Fruit fly (Drosophila melanogaster) whole organism, embryonic: ENCODE data around the gene CG17264.

Experiments
- Atf6 ChIP-seq: fragments of 200-800 bp; sonication (Bioruptor generic); IDR thresholded peaks from 2 replicates; pipeline ENCODE4 v1.3.6; 2022; ENCODE audit warnings: missing biosample characterization, missing genetic modification characterization
- Blimp-1 ChIP-seq: fragments of 200-800 bp; sonication (Bioruptor generic); optimal IDR thresholded peaks from 3 replicates; lab custom pipeline; 2018; ENCODE audit warnings: missing biosample characterization, missing genetic modification characterization, mild to moderate bottlenecking, moderate library complexity, missing genetic modification reagents
- BtbVII ChIP-seq: fragments of 200-800 bp; sonication (Bioruptor generic); optimal IDR thresholded peaks from 3 replicates; lab custom pipeline; 2017; ENCODE audit warnings: missing biosample characterization, mild to moderate bottlenecking, missing genetic modification characterization
- C15 ChIP-seq: fragments of 200-800 bp; sonication (Bioruptor generic); IDR thresholded peaks from 3 replicates; pipeline ENCODE4 v1.3.6; 2022; ENCODE audit warnings: missing biosample characterization, missing genetic modification characterization
- CG10147 ChIP-seq: fragments of 200-800 bp; sonication (Bioruptor generic); optimal IDR thresholded peaks from 2 replicates; lab custom pipeline; 2019; ENCODE audit warnings: missing biosample characterization, mild to moderate bottlenecking, missing genetic modification characterization, moderate library complexity
- CG10366 ChIP-seq: fragments of 200-800 bp; sonication (Bioruptor generic); IDR thresholded peaks from 2 replicates; pipeline ENCODE4 v1.3.6; 2022; ENCODE audit warnings: missing biosample characterization, missing genetic modification characterization
- CG11093 ChIP-seq: fragments of 200-800 bp; sonication (Bioruptor generic); IDR thresholded peaks from 3 replicates; pipeline ENCODE4 v1.3.6; 2022; ENCODE audit warnings: missing biosample characterization, missing genetic modification characterization
- CG13296 ChIP-seq: fragments of 200-800 bp; sonication (Bioruptor generic); optimal IDR thresholded peaks from 3 replicates; lab custom pipeline; 2018; ENCODE audit warnings: missing biosample characterization, mild to moderate bottlenecking, missing genetic modification characterization
- CG13894 ChIP-seq: fragments of 200-800 bp; sonication (Bioruptor generic); optimal IDR thresholded peaks from 3 replicates; lab custom pipeline; 2018; ENCODE audit warnings: missing biosample characterization, mild to moderate bottlenecking, missing genetic modification characterization, moderate library complexity
- CG14050 ChIP-seq: fragments of 200-800 bp; sonication (Bioruptor generic); IDR thresholded peaks from 3 replicates; pipeline ENCODE4 v1.3.6; 2022; ENCODE audit warnings: missing biosample characterization, missing genetic modification characterization
- CG1529 ChIP-seq: fragments of 200-800 bp; sonication (Bioruptor generic); optimal IDR thresholded peaks from 3 replicates; lab custom pipeline; 2018; ENCODE audit warnings: missing biosample characterization, missing genetic modification characterization
- CG17802 ChIP-seq: fragments of 200-800 bp; sonication (Bioruptor generic); optimal IDR thresholded peaks from 2 replicates; lab custom pipeline; 2018; ENCODE audit warnings: missing biosample characterization, mild to moderate bottlenecking, missing genetic modification characterization, moderate library complexity
- CG18011 ChIP-seq: fragments of 200-800 bp; sonication (Bioruptor generic); optimal IDR thresholded peaks from 2 replicates; lab custom pipeline; 2017; ENCODE audit warnings: missing biosample characterization, missing genetic modification characterization, mild to moderate bottlenecking, moderate library complexity, missing genotype
- CG2678 ChIP-seq: fragments of 200-800 bp; sonication (Bioruptor generic); optimal IDR thresholded peaks from 3 replicates; lab custom pipeline; 2019; ENCODE audit warnings: missing biosample characterization, mild to moderate bottlenecking, missing genetic modification characterization, moderate library complexity
- CG2712 ChIP-seq: fragments of 200-800 bp; optimal IDR thresholded peaks from 3 replicates; lab custom pipeline; 2019; ENCODE audit warnings: missing biosample characterization, mild to moderate bottlenecking, missing genetic modification characterization, moderate library complexity
- CG30020 ChIP-seq: fragments of 200-800 bp; optimal IDR thresholded peaks from 2 replicates; lab custom pipeline; 2019; ENCODE audit warnings: missing biosample characterization, mild to moderate bottlenecking, missing genetic modification characterization, moderate library complexity
- CG34422 ChIP-seq: fragments of 200-800 bp; sonication (Bioruptor generic); IDR thresholded peaks from 3 replicates; pipeline ENCODE4 v1.3.6; 2022; ENCODE audit warnings: missing biosample characterization, missing genetic modification characterization
- CG4617 ChIP-seq: fragments of 200-800 bp; sonication (Bioruptor generic); optimal IDR thresholded peaks from 3 replicates; lab custom pipeline; 2016; ENCODE audit warnings: missing biosample characterization, missing genetic modification characterization, borderline replicate concordance
- CG6175 ChIP-seq: fragments of 200-800 bp; sonication (Bioruptor generic); IDR thresholded peaks from 3 replicates; pipeline ENCODE4 v1.3.6; 2022; ENCODE audit warnings: missing biosample characterization, missing genetic modification characterization
- CG8944 ChIP-seq: fragments of 200-800 bp; sonication (Bioruptor generic); optimal IDR thresholded peaks from 3 replicates; lab custom pipeline; 2016; ENCODE audit warnings: missing biosample characterization, missing genetic modification characterization
- CHES-1-like ChIP-seq: fragments of 200-800 bp; sonication (Bioruptor generic); optimal IDR thresholded peaks from 2 replicates; lab custom pipeline; 2016; ENCODE audit warnings: missing biosample characterization, missing genetic modification characterization
- D ChIP-seq, 2 experiments: fragments of 200-800 bp in 1 of 2; fragments of >200 bp in 1 of 2; sonication (Bioruptor generic) in 1 of 2; optimal IDR thresholded peaks; 2 replicates in 1 of 2; 3 replicates in 1 of 2; lab custom pipeline; 2017; ENCODE audit warnings: mild to moderate bottlenecking in 1 of 2, missing biosample characterization in 1 of 2, missing genetic modification characterization in 1 of 2, missing genetic modification reagents in 1 of 2
- Eip74EF ChIP-seq, 2 experiments: fragments of 200-800 bp in 1 of 2; fragments of >200 bp in 1 of 2; sonication (Bioruptor generic) in 1 of 2; optimal IDR thresholded peaks; 2 replicates each; lab custom pipeline; 2017 to 2019; ENCODE audit warnings: missing biosample characterization in 2 of 2, missing genetic modification characterization in 2 of 2, mild to moderate bottlenecking in 1 of 2, moderate library complexity in 1 of 2
- Ets97D ChIP-seq: fragments of 200-800 bp; sonication (Bioruptor generic); optimal IDR thresholded peaks from 3 replicates; lab custom pipeline; 2016; ENCODE audit warnings: missing biosample characterization, missing genetic modification characterization
- Gug ChIP-seq: fragments of 200-800 bp; sonication (Bioruptor generic); IDR thresholded peaks from 4 replicates; pipeline ENCODE4 v1.3.6; 2022; ENCODE audit warnings: missing biosample characterization, missing genetic modification characterization
- Hr51 ChIP-seq, 2 experiments: fragments of 200-800 bp; sonication (Bioruptor generic); optimal IDR thresholded peaks; 2 replicates in 1 of 2; 3 replicates in 1 of 2; lab custom pipeline; 2016 to 2018; ENCODE audit warnings: missing biosample characterization in 2 of 2, missing genetic modification characterization in 2 of 2, mild to moderate bottlenecking in 1 of 2, moderate library complexity in 1 of 2
- Jarid2 ChIP-seq: fragments of 200-800 bp; sonication (Bioruptor generic); optimal IDR thresholded peaks from 3 replicates; lab custom pipeline; 2017; ENCODE audit warnings: mild to moderate bottlenecking, missing biosample characterization, missing genetic modification reagents, missing genetic modification characterization
- Mes4 ChIP-seq: fragments of 200-800 bp; sonication (Bioruptor generic); optimal IDR thresholded peaks from 2 replicates; lab custom pipeline; 2016; ENCODE audit warnings: missing biosample characterization, missing genetic modification characterization
- Myb ChIP-seq: fragments of 200-800 bp; sonication (Bioruptor generic); optimal IDR thresholded peaks from 2 replicates; lab custom pipeline; 2016; ENCODE audit warnings: missing biosample characterization, missing genetic modification characterization
- Nf-YB ChIP-seq: fragments of 200-800 bp; sonication (Bioruptor generic); optimal IDR thresholded peaks from 3 replicates; lab custom pipeline; 2019; ENCODE audit warnings: missing biosample characterization, mild to moderate bottlenecking, missing genetic modification characterization, moderate library complexity
- Pdp1 ChIP-seq, 2 experiments: fragments of 200-800 bp; sonication (Bioruptor generic); optimal IDR thresholded peaks; 3 replicates each; lab custom pipeline; 2016; ENCODE audit warnings: missing biosample characterization in 2 of 2, missing genetic modification characterization in 2 of 2, mild to moderate bottlenecking in 1 of 2, moderate library complexity in 1 of 2
- Ssrp ChIP-seq: fragments of 200-800 bp; sonication (Bioruptor generic); optimal IDR thresholded peaks from 2 replicates; lab custom pipeline; 2018; ENCODE audit warnings: missing biosample characterization, mild to moderate bottlenecking, missing genetic modification characterization, moderate library complexity
- Trl ChIP-seq, 3 experiments: fragments of >200 bp in 2 of 3; fragments of 200-800 bp in 1 of 3; sonication (Bioruptor generic) in 1 of 3; optimal IDR thresholded peaks; 2 replicates in 1 of 3; 3 replicates in 2 of 3; lab custom pipeline; 2016 to 2017; ENCODE audit warnings: missing biosample characterization in 1 of 3, missing genetic modification characterization in 1 of 3
- abd-A ChIP-seq: fragments of 200-800 bp; sonication (Bioruptor generic); optimal IDR thresholded peaks from 3 replicates; lab custom pipeline; 2019; ENCODE audit warnings: missing biosample characterization, mild to moderate bottlenecking, missing genetic modification characterization, moderate library complexity
- aop ChIP-seq: fragments of 200-800 bp; sonication (Bioruptor generic); IDR thresholded peaks from 2 replicates; pipeline ENCODE4 v1.3.6; 2022; ENCODE audit warnings: missing biosample characterization, missing genetic modification characterization
- corto ChIP-seq: fragments of 200-800 bp; sonication (Bioruptor generic); optimal IDR thresholded peaks from 2 replicates; lab custom pipeline; 2016; ENCODE audit warnings: missing biosample characterization, mild to moderate bottlenecking, missing genetic modification characterization, moderate library complexity
- dm ChIP-seq: fragments of 200-800 bp; sonication (Bioruptor generic); optimal IDR thresholded peaks from 3 replicates; lab custom pipeline; 2016; ENCODE audit warnings: missing biosample characterization, missing genetic modification characterization
- dysf ChIP-seq: fragments of 200-800 bp; sonication (Bioruptor generic); IDR thresholded peaks from 3 replicates; pipeline ENCODE4 v1.3.6; 2022; ENCODE audit warnings: missing biosample characterization, missing genetic modification characterization
- en ChIP-seq: fragments of 200-800 bp; sonication (Bioruptor generic); optimal IDR thresholded peaks from 2 replicates; lab custom pipeline; 2016; ENCODE audit warnings: missing biosample characterization, missing genetic modification characterization
- fru ChIP-seq: fragments of >200 bp; optimal IDR thresholded peaks from 2 replicates; lab custom pipeline; 2017
- gro ChIP-seq: fragments of 200-800 bp; sonication (Bioruptor generic); optimal IDR thresholded peaks from 2 replicates; lab custom pipeline; 2016; ENCODE audit warnings: missing biosample characterization, missing genetic modification characterization
- kah ChIP-seq: fragments of 200-800 bp; sonication (Bioruptor generic); optimal IDR thresholded peaks from 2 replicates; lab custom pipeline; 2018; ENCODE audit warnings: missing biosample characterization, mild to moderate bottlenecking, missing genetic modification characterization
- lab ChIP-seq: fragments of 200-800 bp; sonication (Bioruptor generic); optimal IDR thresholded peaks from 3 replicates; lab custom pipeline; 2017; ENCODE audit warnings: missing biosample characterization, missing genetic modification characterization, mild to moderate bottlenecking, moderate library complexity, missing genetic modification reagents
- nau ChIP-seq: fragments of 200-800 bp; sonication (Bioruptor generic); optimal IDR thresholded peaks from 3 replicates; lab custom pipeline; 2017; ENCODE audit warnings: missing biosample characterization, mild to moderate bottlenecking, missing genetic modification characterization, missing genetic modification reagents
- pho ChIP-seq: fragments of 200-800 bp; sonication (Bioruptor generic); optimal IDR thresholded peaks from 2 replicates; lab custom pipeline; 2016; ENCODE audit warnings: missing biosample characterization, missing genetic modification characterization
- phol ChIP-seq: fragments of 200-800 bp; sonication (Bioruptor generic); optimal IDR thresholded peaks from 3 replicates; lab custom pipeline; 2018; ENCODE audit warnings: missing biosample characterization, mild to moderate bottlenecking, missing genetic modification characterization, moderate library complexity
- ro ChIP-seq: fragments of 200-800 bp; sonication (Bioruptor generic); IDR thresholded peaks from 2 replicates; pipeline ENCODE4 v1.3.6; 2022; ENCODE audit warnings: missing biosample characterization, missing genetic modification characterization
- sens ChIP-seq: fragments of 200-800 bp; sonication (Bioruptor generic); peaks from one replicate; lab custom pipeline; 2016; ENCODE audit warnings: missing biosample characterization, missing genetic modification characterization
- yki ChIP-seq: fragments of >200 bp; optimal IDR thresholded peaks from 3 replicates; lab custom pipeline; 2018
- zfh2 ChIP-seq: fragments of 200-800 bp; sonication (Bioruptor generic); optimal IDR thresholded peaks from 2 replicates; lab custom pipeline; 2016; ENCODE audit warnings: missing biosample characterization, missing genetic modification characterization

The CG17264 gene

DNA sequence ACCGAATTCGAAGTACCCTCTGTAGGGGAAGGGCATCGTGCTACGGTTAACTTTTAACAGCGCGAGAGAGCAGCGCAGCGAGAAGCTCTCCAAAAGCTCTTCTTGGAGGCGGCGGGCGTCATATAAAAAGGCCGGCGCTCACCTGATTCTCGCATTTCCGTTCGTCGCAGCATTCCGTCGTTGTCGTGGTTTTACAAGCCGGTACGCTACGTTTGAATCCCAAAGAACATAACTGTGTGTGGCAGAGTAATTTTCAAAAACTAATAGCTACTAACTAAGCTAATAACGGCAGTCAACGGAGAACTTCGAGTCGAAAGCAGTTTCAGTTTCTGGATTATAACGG is 38.1 kb downstream of the CG17264 start, which contains the start of gene FASN1 (continued):
- TF ChIP-seq corto (GFP tag; lab: Kevin White, UChicago) (no peak), dysf (GFP tag; lab: Robert Waterston, UW) (no peak), CG18011 (GFP tag; lab: Kevin White, UChicago) (no peak), CG30020 (tag; lab: Kevin White, UChicago) (no peak), abd-A (tag; lab: Kevin White, UChicago) (no peak), CG13894 (tag; lab: Kevin White, UChicago) (peak; percentile 2), Atf6 (GFP tag; lab: Robert Waterston, UW) (peak; percentile 25; the same call in 1 of the 2 replicates), CG11093 (GFP tag; lab: Robert Waterston, UW) (no peak), Myb (GFP tag; lab: Kevin White, UChicago) (peak; percentile 31), en (no peak), Pdp1 (GFP tag; optimal IDR thresholded peaks at IDR 0.05; lab: Kevin White, UChicago) (no peak), pho (GFP tag; lab: Kevin White, UChicago) (no peak), dm (GFP tag; lab: Kevin White, UChicago) (no peak), CG14050 (no peak), zfh2 (no peak), sens (GFP tag; lab: Kevin White, UChicago) (peak; percentile 43), Ssrp (tag; lab: Kevin White, UChicago) (no peak), CG2678 (tag; lab: Kevin White, UChicago) (peak; percentile 17), CG8944 (GFP tag; lab: Kevin White, UChicago) (no peak), lab (GFP tag; lab: Kevin White, UChicago) (peak; percentile 26), Gug (GFP tag; lab: Robert Waterston, UW) (peak; percentile 70; the same call in 2 of the 4 replicates), CG1529 (GFP tag; lab: Kevin White, UChicago) (no peak), Jarid2 (GFP tag; lab: Kevin White, UChicago) (peak; percentile 80), C15 (GFP tag; lab: Robert Waterston, UW) (no peak), CG4617 (GFP tag; lab: Kevin White, UChicago) (no peak), kah (GFP tag; lab: Kevin White, UChicago) (no peak), yki (no peak), BtbVII (GFP tag; lab: Kevin White, UChicago) (no peak), Hr51 (GFP tag; optimal IDR thresholded peaks at IDR 0.05; lab: Kevin White, UChicago) (no peak), Trl (optimal IDR thresholded peaks at IDR 0.05; lab: Kevin White, UChicago) (peak; percentile 63 to 70), Trl (GFP tag; optimal IDR thresholded peaks at IDR 0.05; lab: Kevin White, UChicago) (no peak), CG34422 (GFP tag; lab: Robert Waterston, UW) (peak; percentile 60; the same call in 1 of the 3 replicates), CG13296 (GFP tag; lab: Kevin White, UChicago) (peak; percentile 42), CG10366 (no peak), CG10147 (no peak), CHES-1-like (no peak), fru (lab: Kevin White, UChicago) (no peak), aop (GFP tag; lab: Robert Waterston, UW) (0 out of 2 replicates have a peak, but pooled peaks have one; percentile 3), Mes4 (GFP tag; lab: Kevin White, UChicago) (no peak), ro (peak; percentile 2; the same call in 1 of the 2 replicates), Ets97D (no peak), nau (no peak), Blimp-1 (no peak), D (optimal IDR thresholded peaks at IDR 0.05; lab: Kevin White, UChicago) (no peak), D (GFP tag; optimal IDR thresholded peaks at IDR 0.05; lab: Kevin White, UChicago) (no peak), gro (peak; percentile 59), Nf-YB (no peak), phol (no peak), CG6175 (0 out of 3 replicates have a peak, but pooled peaks have one; percentile 25), CG17802 (tag; lab: Kevin White, UChicago) (no peak), CG2712 (tag; lab: Kevin White, UChicago) (no peak), Eip74EF (GFP tag; optimal IDR thresholded peaks at IDR 0.05; lab: Kevin White, UChicago) (no peak)
